Fruit fly (Drosophila melanogaster) whole organism, embryonic: Measurements from ENCODE around the gene Hrb98DE.

Experiments
- CG10543 ChIP-seq: fragments of 200-800 bp; sonication (Bioruptor generic); optimal IDR thresholded peaks from 3 replicates; lab custom pipeline; 2017; ENCODE audit warnings: missing biosample characterization, mild to moderate bottlenecking, missing genetic modification characterization, moderate library complexity
- CG11560 ChIP-seq: fragments of 200-800 bp; sonication (Bioruptor generic); IDR thresholded peaks from 3 replicates; pipeline ENCODE4 v1.3.6; 2022; ENCODE audit warnings: missing biosample characterization, missing genetic modification characterization
- CG11696 ChIP-seq: fragments of 200-800 bp; sonication (Bioruptor generic); IDR thresholded peaks from 2 replicates; pipeline ENCODE4 v1.3.6; 2022; ENCODE audit warnings: missing biosample characterization, missing genetic modification characterization
- CG12299 ChIP-seq: fragments of 200-800 bp; sonication (Bioruptor generic); optimal IDR thresholded peaks from 2 replicates; lab custom pipeline; 2018; ENCODE audit warnings: missing biosample characterization, mild to moderate bottlenecking, missing genetic modification characterization
- CG13424 ChIP-seq: fragments of 200-800 bp; sonication (Bioruptor generic); optimal IDR thresholded peaks from 2 replicates; lab custom pipeline; 2019; ENCODE audit warnings: missing biosample characterization, mild to moderate bottlenecking, missing genetic modification characterization, moderate library complexity
- CG15073 ChIP-seq: fragments of 200-800 bp; sonication (Bioruptor generic); optimal IDR thresholded peaks from 2 replicates; lab custom pipeline; 2016; ENCODE audit warnings: missing biosample characterization, missing genetic modification characterization
- CG16779 ChIP-seq: fragments of 200-800 bp; sonication (Bioruptor generic); IDR thresholded peaks from 2 replicates; pipeline ENCODE4 v1.3.6; 2022; ENCODE audit warnings: missing biosample characterization, missing genetic modification characterization
- CG17328 ChIP-seq: fragments of 200-800 bp; sonication (Bioruptor generic); IDR thresholded peaks from 2 replicates; pipeline ENCODE4 v1.3.6; 2022; ENCODE audit warnings: missing biosample characterization, missing genetic modification characterization
- CG17359 ChIP-seq: fragments of 200-800 bp; sonication (Bioruptor generic); optimal IDR thresholded peaks from 3 replicates; lab custom pipeline; 2018; ENCODE audit warnings: missing biosample characterization, mild to moderate bottlenecking, missing genetic modification characterization, moderate library complexity
- CG1792 ChIP-seq: fragments of 200-800 bp; sonication (Bioruptor generic); optimal IDR thresholded peaks from 2 replicates; lab custom pipeline; 2016; ENCODE audit warnings: missing biosample characterization, missing genetic modification characterization
- CG2120 ChIP-seq: fragments of 200-800 bp; sonication (Bioruptor generic); optimal IDR thresholded peaks from 3 replicates; lab custom pipeline; 2016; ENCODE audit warnings: missing biosample characterization, missing genetic modification characterization
- CG33213 ChIP-seq: fragments of 200-800 bp; sonication (Bioruptor generic); optimal IDR thresholded peaks from 3 replicates; lab custom pipeline; 2016; ENCODE audit warnings: missing biosample characterization, missing genetic modification characterization
- CG3838 ChIP-seq: fragments of 200-800 bp; sonication (Bioruptor generic); optimal IDR thresholded peaks from 3 replicates; lab custom pipeline; 2016; ENCODE audit warnings: missing biosample characterization, missing genetic modification characterization
- CG4820 ChIP-seq: fragments of 200-800 bp; sonication (Bioruptor generic); optimal IDR thresholded peaks from 3 replicates; lab custom pipeline; 2016; ENCODE audit warnings: missing biosample characterization, missing genetic modification characterization
- CG6683 ChIP-seq: fragments of 200-800 bp; sonication (Bioruptor generic); optimal IDR thresholded peaks from 2 replicates; lab custom pipeline; 2017; ENCODE audit warnings: missing biosample characterization, mild to moderate bottlenecking, missing genetic modification characterization, missing genetic modification reagents
- CG6689 ChIP-seq: fragments of 200-800 bp; sonication (Bioruptor generic); IDR thresholded peaks from 2 replicates; pipeline ENCODE4 v1.3.6; 2022; ENCODE audit warnings: missing biosample characterization, missing genetic modification characterization
- CG7271 ChIP-seq: fragments of 200-800 bp; sonication (Bioruptor generic); optimal IDR thresholded peaks from 2 replicates; lab custom pipeline; 2018; ENCODE audit warnings: missing biosample characterization, mild to moderate bottlenecking, missing genetic modification characterization, moderate library complexity
- CG8281 ChIP-seq: fragments of 200-800 bp; sonication (Bioruptor generic); optimal IDR thresholded peaks from 2 replicates; lab custom pipeline; 2018; ENCODE audit warnings: missing biosample characterization, mild to moderate bottlenecking, missing genetic modification characterization, moderate library complexity
- CG8765 ChIP-seq: fragments of 200-800 bp; sonication (Bioruptor generic); IDR thresholded peaks from 2 replicates; pipeline ENCODE4 v1.3.6; 2022; ENCODE audit warnings: missing biosample characterization, missing genetic modification characterization
- CkIIα-i1 ChIP-seq: fragments of 200-800 bp; sonication (Bioruptor generic); IDR thresholded peaks from 2 replicates; pipeline ENCODE4 v1.3.6; 2022; ENCODE audit warnings: missing biosample characterization, missing genetic modification characterization
- D19B ChIP-seq: fragments of 200-800 bp; sonication (Bioruptor generic); optimal IDR thresholded peaks from 2 replicates; lab custom pipeline; 2017; ENCODE audit warnings: missing biosample characterization, mild to moderate bottlenecking, missing genetic modification characterization
- Deaf1 ChIP-seq: fragments of 200-800 bp; optimal IDR thresholded peaks from 3 replicates; lab custom pipeline; 2019; ENCODE audit warnings: missing biosample characterization, mild to moderate bottlenecking, missing genetic modification characterization, moderate library complexity
- Drgx ChIP-seq: fragments of 200-800 bp; sonication (Bioruptor generic); IDR thresholded peaks from 2 replicates; pipeline ENCODE4 v1.3.6; 2022; ENCODE audit warnings: missing biosample characterization, missing genetic modification characterization
- ERR ChIP-seq: fragments of 200-800 bp; sonication (Bioruptor generic); optimal IDR thresholded peaks from 2 replicates; lab custom pipeline; 2016; ENCODE audit warnings: missing biosample characterization, missing genetic modification characterization
- Fer3 ChIP-seq: fragments of 200-800 bp; sonication (Bioruptor generic); optimal IDR thresholded peaks from 2 replicates; lab custom pipeline; 2018; ENCODE audit warnings: missing biosample characterization, mild to moderate bottlenecking, missing genetic modification characterization, moderate library complexity
- HmgD ChIP-seq: fragments of 200-800 bp; sonication (Bioruptor generic); optimal IDR thresholded peaks from 3 replicates; lab custom pipeline; 2016; ENCODE audit warnings: missing biosample characterization, missing genetic modification characterization
- Kr ChIP-seq: fragments of 200-800 bp; sonication (Bioruptor generic); optimal IDR thresholded peaks from 2 replicates; lab custom pipeline; 2017; ENCODE audit warnings: missing biosample characterization, mild to moderate bottlenecking, missing genetic modification characterization
- Lpt ChIP-seq: fragments of >200 bp; optimal IDR thresholded peaks from 2 replicates; lab custom pipeline; 2018; ENCODE audit warnings: missing biosample characterization, missing genetic modification characterization
- Mrtf ChIP-seq: fragments of 200-800 bp; sonication (Bioruptor generic); IDR thresholded peaks from 3 replicates; pipeline ENCODE4 v1.3.6; 2022; ENCODE audit warnings: missing biosample characterization, missing genetic modification characterization
- NC2β ChIP-seq: fragments of 200-800 bp; sonication (Bioruptor generic); optimal IDR thresholded peaks from 2 replicates; lab custom pipeline; 2016; ENCODE audit warnings: missing biosample characterization, missing genetic modification characterization
- Ravus ChIP-seq: fragments of 200-800 bp; sonication (Bioruptor generic); IDR thresholded peaks from 2 replicates; pipeline ENCODE4 v1.3.6; 2022; ENCODE audit warnings: missing biosample characterization, missing genetic modification characterization
- Sry-β ChIP-seq: fragments of 200-800 bp; sonication (Bioruptor generic); optimal IDR thresholded peaks from 2 replicates; lab custom pipeline; 2018; ENCODE audit warnings: missing biosample characterization, mild to moderate bottlenecking, missing genetic modification characterization, moderate library complexity
- Xbp1 ChIP-seq: fragments of 200-800 bp; sonication (Bioruptor generic); optimal IDR thresholded peaks from 3 replicates; lab custom pipeline; 2016; ENCODE audit warnings: missing biosample characterization, mild to moderate bottlenecking, missing genetic modification characterization
- ato ChIP-seq: fragments of 200-800 bp; sonication (Bioruptor generic); IDR thresholded peaks from 2 replicates; pipeline ENCODE4 v1.3.6; 2022; ENCODE audit warnings: missing biosample characterization, missing genetic modification characterization; ENCODE audit not compliant: partially characterized antibody
- cas ChIP-seq: fragments of 200-800 bp; sonication (Bioruptor generic); IDR thresholded peaks from 2 replicates; pipeline ENCODE4 v1.3.6; 2022; ENCODE audit warnings: missing biosample characterization, missing genetic modification characterization
- chinmo ChIP-seq: fragments of 200-800 bp; sonication (Bioruptor generic); IDR thresholded peaks from 4 replicates; pipeline ENCODE4 v1.3.6; 2022; ENCODE audit warnings: missing biosample characterization, missing genetic modification characterization; ENCODE audit not compliant: partially characterized antibody
- corto ChIP-seq: fragments of 200-800 bp; sonication (Bioruptor generic); optimal IDR thresholded peaks from 2 replicates; lab custom pipeline; 2016; ENCODE audit warnings: missing biosample characterization, mild to moderate bottlenecking, missing genetic modification characterization, moderate library complexity
- ftz-f1 ChIP-seq: fragments of 200-800 bp; sonication (Bioruptor generic); optimal IDR thresholded peaks from 2 replicates; lab custom pipeline; 2016; ENCODE audit warnings: missing biosample characterization, missing genetic modification characterization
- grau ChIP-seq: fragments of 200-800 bp; optimal IDR thresholded peaks from 3 replicates; lab custom pipeline; 2019; ENCODE audit warnings: missing biosample characterization, mild to moderate bottlenecking, missing genetic modification characterization, moderate library complexity
- ind ChIP-seq: fragments of 200-800 bp; sonication (Bioruptor generic); optimal IDR thresholded peaks from 3 replicates; lab custom pipeline; 2016; ENCODE audit warnings: missing biosample characterization, missing genetic modification characterization
- kah ChIP-seq: fragments of 200-800 bp; sonication (Bioruptor generic); optimal IDR thresholded peaks from 2 replicates; lab custom pipeline; 2018; ENCODE audit warnings: missing biosample characterization, mild to moderate bottlenecking, missing genetic modification characterization
- lbe ChIP-seq: fragments of 200-800 bp; sonication (Bioruptor generic); optimal IDR thresholded peaks from 2 replicates; lab custom pipeline; 2016; ENCODE audit warnings: missing biosample characterization, mild to moderate bottlenecking, missing genetic modification characterization
- lmd ChIP-seq: fragments of 200-800 bp; sonication (Bioruptor generic); IDR thresholded peaks from 2 replicates; pipeline ENCODE4 v1.3.6; 2022; ENCODE audit warnings: missing biosample characterization, missing genetic modification characterization
- nerfin-2 ChIP-seq: fragments of 200-800 bp; sonication (Bioruptor generic); IDR thresholded peaks from 2 replicates; pipeline ENCODE4 v1.3.6; 2022; ENCODE audit warnings: missing biosample characterization, missing genetic modification characterization; ENCODE audit not compliant: partially characterized antibody
- pb ChIP-seq: fragments of 200-800 bp; sonication (Bioruptor generic); optimal IDR thresholded peaks from 3 replicates; lab custom pipeline; 2016; ENCODE audit warnings: missing biosample characterization, missing genetic modification characterization
- prd ChIP-seq, 3 experiments: fragments of >200 bp in 2 of 3; fragments of 200-800 bp in 1 of 3; sonication (Bioruptor generic) in 1 of 3; optimal IDR thresholded peaks in 2 of 3; IDR thresholded peaks in 1 of 3; 2 replicates in 2 of 3; 3 replicates in 1 of 3; pipeline versions ENCODE4 v1.3.6 to Lab custom; 2017 to 2022; ENCODE audit warnings: missing biosample characterization in 1 of 3, missing genetic modification characterization in 1 of 3
- sc ChIP-seq, 3 experiments: fragments of >200 bp in 2 of 3; fragments of 200-800 bp in 1 of 3; sonication (Bioruptor generic) in 1 of 3; optimal IDR thresholded peaks; 2 replicates in 2 of 3; 3 replicates in 1 of 3; lab custom pipeline; 2017; ENCODE audit warnings: mild to moderate bottlenecking in 1 of 3, missing biosample characterization in 1 of 3, missing genetic modification characterization in 1 of 3, missing genetic modification reagents in 1 of 3
- sisA ChIP-seq: fragments of 200-800 bp; sonication (Bioruptor generic); IDR thresholded peaks from 2 replicates; pipeline ENCODE4 v1.3.6; 2022; ENCODE audit warnings: missing biosample characterization, missing genetic modification characterization
- sug ChIP-seq: fragments of 200-800 bp; optimal IDR thresholded peaks from 2 replicates; lab custom pipeline; 2019; ENCODE audit warnings: missing biosample characterization, mild to moderate bottlenecking, missing genetic modification characterization, moderate library complexity
- trem ChIP-seq: fragments of 200-800 bp; optimal IDR thresholded peaks from 3 replicates; lab custom pipeline; 2019; ENCODE audit warnings: missing biosample characterization, mild to moderate bottlenecking, missing genetic modification characterization, moderate library complexity
- wor ChIP-seq: fragments of 200-800 bp; sonication (Bioruptor generic); IDR thresholded peaks from 2 replicates; pipeline ENCODE4 v1.3.6; 2022; ENCODE audit warnings: missing biosample characterization, missing genetic modification characterization

Gene Hrb98DE

dm6 chr3R:28586943-28587342, 12.7 kb upstream of the Hrb98DE start (continued):
- TF ChIP-seq D19B = no peak
- no peak for TF ChIP-seq CG33213
- TF ChIP-seq CG11560 (tag; lab: Robert Waterston, UW) = no peak
- TF ChIP-seq sug (tag; lab: Kevin White, UChicago) = peak; percentile 10
- no peak for TF ChIP-seq nerfin-2 (GFP tag; lab: Robert Waterston, UW)
- no peak for TF ChIP-seq wor (GFP tag; lab: Robert Waterston, UW)
- no peak for TF ChIP-seq sc (optimal IDR thresholded peaks at IDR 0.05; lab: Kevin White, UChicago)
- no peak for TF ChIP-seq sc (GFP tag; optimal IDR thresholded peaks at IDR 0.05; lab: Kevin White, UChicago)
- no peak for TF ChIP-seq CG1792 (GFP tag; lab: Kevin White, UChicago)
- no peak for TF ChIP-seq Sry-β
- TF ChIP-seq CG13424 (tag; lab: Kevin White, UChicago) = peak; percentile 32
- no peak for TF ChIP-seq Xbp1 (GFP tag; lab: Kevin White, UChicago)
- TF ChIP-seq CG8281 (tag; lab: Kevin White, UChicago) = no peak
- no peak for TF ChIP-seq Drgx
- TF ChIP-seq CG6683 = no peak
- TF ChIP-seq grau (tag; lab: Kevin White, UChicago) = peak; percentile 18
- TF ChIP-seq HmgD = no peak
- no peak for TF ChIP-seq CkIIα-i1 (GFP tag; lab: Robert Waterston, UW)
- TF ChIP-seq CG11696 (GFP tag; lab: Robert Waterston, UW) = no peak
- peak; percentile 9 for TF ChIP-seq CG2120
- TF ChIP-seq prd (optimal IDR thresholded peaks at IDR 0.05; lab: Kevin White, UChicago) = no peak
- no peak for TF ChIP-seq prd (GFP tag; IDR thresholded peaks at IDR 0.05; lab: Robert Waterston, UW)
- no peak for TF ChIP-seq cas (GFP tag; lab: Robert Waterston, UW)
- no peak for TF ChIP-seq Deaf1 (tag; lab: Kevin White, UChicago)
- no peak for TF ChIP-seq CG4820 (GFP tag; lab: Kevin White, UChicago)
- no peak for TF ChIP-seq ERR
- TF ChIP-seq Mrtf (GFP tag; lab: Robert Waterston, UW) = no peak
- TF ChIP-seq Fer3 (tag; lab: Kevin White, UChicago) = peak; percentile 13
- no peak for TF ChIP-seq CG7271
- no peak for TF ChIP-seq CG16779 (GFP tag; lab: Robert Waterston, UW)
- peak; percentile 9 for TF ChIP-seq NC2β
- no peak for TF ChIP-seq ftz-f1
- TF ChIP-seq Lpt (GFP tag; lab: Kevin White, UChicago) = no peak
- no peak for TF ChIP-seq Ravus (GFP tag; lab: Robert Waterston, UW)
- no peak for TF ChIP-seq CG8765 (GFP tag; lab: Robert Waterston, UW)
- TF ChIP-seq sisA = no peak
- no peak for TF ChIP-seq CG3838 (GFP tag; lab: Kevin White, UChicago)
- TF ChIP-seq corto = no peak
- TF ChIP-seq trem = no peak
- TF ChIP-seq CG12299 (tag; lab: Kevin White, UChicago) = no peak
- TF ChIP-seq CG6689 (GFP tag; lab: Robert Waterston, UW) = no peak; the same call in 1 of the 2 replicates
- TF ChIP-seq lmd = no peak
- no peak for TF ChIP-seq CG17328 (GFP tag; lab: Robert Waterston, UW)
- no peak for TF ChIP-seq lbe (GFP tag; lab: Kevin White, UChicago)
- no peak for TF ChIP-seq ind
- TF ChIP-seq ato (GFP tag; lab: Robert Waterston, UW) = no peak
- no peak for TF ChIP-seq chinmo (GFP tag; lab: Robert Waterston, UW)
- TF ChIP-seq Kr (GFP tag; lab: Kevin White, UChicago) = no peak
- TF ChIP-seq CG15073 (GFP tag; lab: Kevin White, UChicago) = no peak
- peak; percentile 34 for TF ChIP-seq CG17359 (tag; lab: Kevin White, UChicago)
- TF ChIP-seq pb (GFP tag; lab: Kevin White, UChicago) = no peak
- no peak for TF ChIP-seq kah
- no peak for TF ChIP-seq CG10543
